Fruit fly (Drosophila melanogaster) whole organism, embryonic: ENCODE measurements around the gene CG33939.

Experiments used
- Bteb2 ChIP-seq: fragments of 200-800 bp; sonication (Bioruptor generic); optimal IDR thresholded peaks from 2 replicates; lab custom pipeline; 2016; ENCODE audit warnings: missing biosample characterization, missing genetic modification characterization
- CG10267 ChIP-seq: fragments of 200-800 bp; sonication (Bioruptor generic); optimal IDR thresholded peaks from 2 replicates; lab custom pipeline; 2018; ENCODE audit warnings: missing biosample characterization, mild to moderate bottlenecking, missing genetic modification characterization, moderate library complexity
- CG10431 ChIP-seq: fragments of 200-800 bp; sonication (Bioruptor generic); optimal IDR thresholded peaks from 3 replicates; lab custom pipeline; 2018; ENCODE audit warnings: missing biosample characterization, mild to moderate bottlenecking, missing genetic modification characterization
- CG14050 ChIP-seq: fragments of 200-800 bp; sonication (Bioruptor generic); IDR thresholded peaks from 3 replicates; pipeline ENCODE4 v1.3.6; 2022; ENCODE audit warnings: missing biosample characterization, missing genetic modification characterization
- CG15073 ChIP-seq: fragments of 200-800 bp; sonication (Bioruptor generic); optimal IDR thresholded peaks from 2 replicates; lab custom pipeline; 2016; ENCODE audit warnings: missing biosample characterization, missing genetic modification characterization
- CG15479 ChIP-seq: fragments of 200-800 bp; sonication (Bioruptor generic); optimal IDR thresholded peaks from 3 replicates; lab custom pipeline; 2019; ENCODE audit warnings: missing biosample characterization, mild to moderate bottlenecking, missing genetic modification characterization, moderate library complexity
- CG1602 ChIP-seq: fragments of 200-800 bp; sonication (Bioruptor generic); optimal IDR thresholded peaks from 3 replicates; lab custom pipeline; 2016; ENCODE audit warnings: missing biosample characterization, missing genetic modification characterization
- CG17612 ChIP-seq: fragments of 200-800 bp; sonication (Bioruptor generic); IDR thresholded peaks from 2 replicates; pipeline ENCODE4 v1.3.6; 2022; ENCODE audit warnings: missing biosample characterization, missing genetic modification characterization
- CG18011 ChIP-seq: fragments of 200-800 bp; sonication (Bioruptor generic); optimal IDR thresholded peaks from 2 replicates; lab custom pipeline; 2017; ENCODE audit warnings: missing biosample characterization, missing genetic modification characterization, mild to moderate bottlenecking, moderate library complexity, missing genotype
- CG18599 ChIP-seq: fragments of 200-800 bp; sonication (Bioruptor generic); optimal IDR thresholded peaks from 3 replicates; lab custom pipeline; 2017; ENCODE audit warnings: missing biosample characterization, missing genetic modification characterization, mild to moderate bottlenecking, moderate library complexity, missing genetic modification reagents
- CG18619 ChIP-seq: fragments of 200-800 bp; sonication (Bioruptor generic); optimal IDR thresholded peaks from 3 replicates; lab custom pipeline; 2017; ENCODE audit warnings: missing biosample characterization, mild to moderate bottlenecking, missing genetic modification characterization
- CG18764 ChIP-seq: fragments of 200-800 bp; sonication (Bioruptor generic); optimal IDR thresholded peaks from 3 replicates; lab custom pipeline; 2016; ENCODE audit warnings: missing biosample characterization, missing genetic modification characterization
- CG2889 ChIP-seq: fragments of 200-800 bp; sonication (Bioruptor generic); IDR thresholded peaks from 3 replicates; pipeline ENCODE4 v1.3.6; 2022; ENCODE audit warnings: missing biosample characterization, missing genetic modification characterization
- CG30431 ChIP-seq: fragments of 200-800 bp; sonication (Bioruptor generic); optimal IDR thresholded peaks from 2 replicates; lab custom pipeline; 2017; ENCODE audit warnings: missing biosample characterization, missing genetic modification characterization
- CG6689 ChIP-seq: fragments of 200-800 bp; sonication (Bioruptor generic); IDR thresholded peaks from 2 replicates; pipeline ENCODE4 v1.3.6; 2022; ENCODE audit warnings: missing biosample characterization, missing genetic modification characterization
- CG7556 ChIP-seq: fragments of 200-800 bp; sonication (Bioruptor generic); optimal IDR thresholded peaks from 2 replicates; lab custom pipeline; 2017; ENCODE audit warnings: missing biosample characterization, mild to moderate bottlenecking, missing genetic modification characterization
- CG8359 ChIP-seq: fragments of 200-800 bp; sonication (Bioruptor generic); optimal IDR thresholded peaks from 2 replicates; lab custom pipeline; 2017; ENCODE audit warnings: missing biosample characterization, mild to moderate bottlenecking, missing genetic modification characterization, borderline replicate concordance
- CG9797 ChIP-seq: fragments of 200-800 bp; sonication (Bioruptor generic); optimal IDR thresholded peaks from 3 replicates; lab custom pipeline; 2018; ENCODE audit warnings: missing biosample characterization, mild to moderate bottlenecking, missing genetic modification characterization
- Camta ChIP-seq: fragments of 200-800 bp; sonication (Bioruptor generic); optimal IDR thresholded peaks from 2 replicates; lab custom pipeline; 2016; ENCODE audit warnings: missing biosample characterization, missing genetic modification characterization
- Chrac-16 ChIP-seq: fragments of 200-800 bp; sonication (Bioruptor generic); optimal IDR thresholded peaks from 3 replicates; lab custom pipeline; 2016; ENCODE audit warnings: missing biosample characterization, missing genetic modification characterization
- CoRest ChIP-seq: fragments of 200-800 bp; sonication (Bioruptor generic); optimal IDR thresholded peaks from 3 replicates; lab custom pipeline; 2018; ENCODE audit warnings: missing biosample characterization, mild to moderate bottlenecking, missing genetic modification characterization, moderate library complexity
- Eip74EF ChIP-seq, 2 experiments: fragments of 200-800 bp in 1 of 2; fragments of >200 bp in 1 of 2; sonication (Bioruptor generic) in 1 of 2; optimal IDR thresholded peaks; 2 replicates each; lab custom pipeline; 2017 to 2019; ENCODE audit warnings: missing biosample characterization in 2 of 2, missing genetic modification characterization in 2 of 2, mild to moderate bottlenecking in 1 of 2, moderate library complexity in 1 of 2
- Fer1 ChIP-seq: fragments of 200-800 bp; sonication (Bioruptor generic); optimal IDR thresholded peaks from 2 replicates; lab custom pipeline; 2017; ENCODE audit warnings: missing biosample characterization, mild to moderate bottlenecking, missing genetic modification characterization
- Hr39 ChIP-seq: fragments of >200 bp; optimal IDR thresholded peaks from 2 replicates; lab custom pipeline; 2017
- Lhr ChIP-seq: fragments of 200-800 bp; sonication (Bioruptor generic); optimal IDR thresholded peaks from 3 replicates; lab custom pipeline; 2017; ENCODE audit warnings: mild to moderate bottlenecking, missing biosample characterization, missing genetic modification reagents, missing genetic modification characterization
- MBD-R2 ChIP-seq: fragments of 200-800 bp; sonication (Bioruptor generic); IDR thresholded peaks from 2 replicates; pipeline ENCODE4 v1.3.6; 2022; ENCODE audit warnings: missing biosample characterization, missing genetic modification characterization
- MTF-1 ChIP-seq: fragments of 200-800 bp; sonication (Bioruptor generic); optimal IDR thresholded peaks from 2 replicates; lab custom pipeline; 2018; ENCODE audit warnings: missing biosample characterization, mild to moderate bottlenecking, missing genetic modification characterization, borderline replicate concordance
- Meics ChIP-seq: fragments of 200-800 bp; sonication (Bioruptor generic); optimal IDR thresholded peaks from 2 replicates; lab custom pipeline; 2017; ENCODE audit warnings: missing biosample characterization, mild to moderate bottlenecking, missing genetic modification characterization
- NC2β ChIP-seq: fragments of 200-800 bp; sonication (Bioruptor generic); optimal IDR thresholded peaks from 2 replicates; lab custom pipeline; 2016; ENCODE audit warnings: missing biosample characterization, missing genetic modification characterization
- NFAT ChIP-seq: fragments of 200-800 bp; sonication (Bioruptor generic); IDR thresholded peaks from 2 replicates; pipeline ENCODE4 v1.3.6; 2022; ENCODE audit warnings: missing biosample characterization, missing genetic modification characterization
- PHDP ChIP-seq: fragments of 200-800 bp; sonication (Bioruptor generic); optimal IDR thresholded peaks from 3 replicates; lab custom pipeline; 2018; ENCODE audit warnings: missing biosample characterization, mild to moderate bottlenecking, missing genetic modification characterization, moderate library complexity
- Pdp1 ChIP-seq, 2 experiments: fragments of 200-800 bp; sonication (Bioruptor generic); optimal IDR thresholded peaks; 3 replicates each; lab custom pipeline; 2016; ENCODE audit warnings: missing biosample characterization in 2 of 2, missing genetic modification characterization in 2 of 2, mild to moderate bottlenecking in 1 of 2, moderate library complexity in 1 of 2
- ase ChIP-seq: fragments of 200-800 bp; sonication (Bioruptor generic); IDR thresholded peaks from 3 replicates; pipeline ENCODE4 v1.3.6; 2022; ENCODE audit warnings: missing biosample characterization, missing genetic modification characterization
- cato ChIP-seq: fragments of 200-800 bp; sonication (Bioruptor generic); optimal IDR thresholded peaks from 2 replicates; lab custom pipeline; 2016; ENCODE audit warnings: missing biosample characterization, missing genetic modification characterization, borderline replicate concordance
- dati ChIP-seq: fragments of 200-800 bp; sonication (Bioruptor generic); IDR thresholded peaks from 2 replicates; pipeline ENCODE4 v1.3.6; 2022; ENCODE audit warnings: missing biosample characterization, missing genetic modification characterization
- dpn ChIP-seq, 2 experiments: fragments of 200-800 bp; sonication (Bioruptor generic); optimal IDR thresholded peaks; 3 replicates each; lab custom pipeline; 2016; ENCODE audit warnings: missing biosample characterization in 2 of 2, missing genetic modification characterization in 2 of 2
- kni ChIP-seq: fragments of 200-800 bp; sonication (Bioruptor generic); optimal IDR thresholded peaks from 3 replicates; lab custom pipeline; 2017; ENCODE audit warnings: mild to moderate bottlenecking, missing biosample characterization, missing genetic modification reagents, missing genetic modification characterization
- mld ChIP-seq: fragments of 200-800 bp; sonication (Bioruptor generic); IDR thresholded peaks from 3 replicates; pipeline ENCODE4 v1.3.6; 2022; ENCODE audit warnings: missing biosample characterization, missing genetic modification characterization; ENCODE audit not compliant: partially characterized antibody
- prd ChIP-seq, 3 experiments: fragments of >200 bp in 2 of 3; fragments of 200-800 bp in 1 of 3; sonication (Bioruptor generic) in 1 of 3; optimal IDR thresholded peaks in 2 of 3; IDR thresholded peaks in 1 of 3; 2 replicates in 2 of 3; 3 replicates in 1 of 3; pipeline versions ENCODE4 v1.3.6 to Lab custom; 2017 to 2022; ENCODE audit warnings: missing biosample characterization in 1 of 3, missing genetic modification characterization in 1 of 3
- pros ChIP-seq: fragments of 200-800 bp; sonication (Bioruptor generic); optimal IDR thresholded peaks from 3 replicates; lab custom pipeline; 2019; ENCODE audit warnings: missing biosample characterization, mild to moderate bottlenecking, missing genetic modification characterization, moderate library complexity
- row ChIP-seq: fragments of 200-800 bp; sonication (Bioruptor generic); IDR thresholded peaks from 3 replicates; pipeline ENCODE4 v1.3.6; 2022; ENCODE audit warnings: missing biosample characterization, missing genetic modification characterization
- scrt ChIP-seq: fragments of 200-800 bp; sonication (Bioruptor generic); optimal IDR thresholded peaks from 2 replicates; lab custom pipeline; 2018; ENCODE audit warnings: missing biosample characterization, mild to moderate bottlenecking, missing genetic modification characterization, moderate library complexity
- slp2 ChIP-seq: fragments of 200-800 bp; sonication (Bioruptor generic); optimal IDR thresholded peaks from 2 replicates; lab custom pipeline; 2016; ENCODE audit warnings: missing biosample characterization, missing genetic modification characterization
- sna ChIP-seq: fragments of 200-800 bp; sonication (Bioruptor generic); IDR thresholded peaks from 2 replicates; pipeline ENCODE4 v1.3.6; 2022; ENCODE audit warnings: missing biosample characterization, missing genetic modification characterization; ENCODE audit not compliant: partially characterized antibody
- sr ChIP-seq: fragments of 200-800 bp; sonication (Bioruptor generic); IDR thresholded peaks from 3 replicates; pipeline ENCODE4 v1.3.6; 2022; ENCODE audit warnings: missing biosample characterization, missing genetic modification characterization
- tio ChIP-seq: fragments of 200-800 bp; sonication (Bioruptor generic); optimal IDR thresholded peaks from 2 replicates; lab custom pipeline; 2017; ENCODE audit warnings: missing biosample characterization, missing genetic modification characterization, inconsistent platforms
- ttk ChIP-seq: fragments of 200-800 bp; sonication (Bioruptor generic); IDR thresholded peaks from 2 replicates; pipeline ENCODE4 v2.1.2; 2022; ENCODE audit warnings: missing biosample characterization, missing genetic modification characterization
- zen ChIP-seq: fragments of 200-800 bp; sonication (Bioruptor generic); optimal IDR thresholded peaks from 3 replicates; lab custom pipeline; 2018; ENCODE audit warnings: missing biosample characterization, mild to moderate bottlenecking, missing genetic modification characterization, moderate library complexity

The CG33939 gene

DNA sequence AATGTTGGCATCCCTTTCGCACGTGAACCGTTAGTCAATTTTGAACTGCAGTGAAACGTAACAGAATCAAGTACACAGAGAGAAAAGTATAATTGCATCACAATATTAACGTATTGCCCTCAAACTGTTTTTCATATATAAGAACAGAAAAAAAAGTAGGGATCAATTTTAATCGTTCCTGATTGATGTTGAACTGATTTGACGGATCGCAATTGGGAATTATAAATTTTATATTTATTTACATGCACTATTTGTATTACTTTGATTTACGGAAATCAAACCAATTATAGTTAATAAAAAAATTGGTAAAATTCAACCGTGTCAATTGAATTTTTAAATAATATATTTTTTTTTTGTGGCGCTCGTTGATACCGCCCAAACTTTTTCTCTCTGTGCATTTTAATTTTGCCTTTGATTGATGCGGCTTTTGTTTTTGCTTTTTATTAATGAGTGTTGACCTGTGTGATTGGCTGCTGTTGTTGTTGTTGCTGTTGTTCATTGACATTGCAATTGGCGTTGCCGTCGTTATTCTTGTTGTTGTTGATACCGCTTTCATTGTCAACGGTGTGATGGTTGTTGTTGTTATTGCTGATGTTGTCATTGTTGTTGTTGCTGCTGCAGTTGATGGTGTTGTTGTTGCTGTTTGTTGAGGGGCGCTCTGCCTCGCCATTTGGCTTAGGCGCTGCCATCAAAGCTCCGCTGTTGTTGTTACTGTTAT, 22.0 kb downstream of the CG33939 start (continued):
- TF ChIP-seq Lhr (no peak), cato (GFP tag; lab: Kevin White, UChicago) (no peak), CG6689 (GFP tag; lab: Robert Waterston, UW) (peak; percentile 59), CoRest (tag; lab: Kevin White, UChicago) (peak; percentile 71), tio (GFP tag; lab: Kevin White, UChicago) (peak; percentile 70), MTF-1 (GFP tag; lab: Kevin White, UChicago) (no peak), CG8359 (GFP tag; lab: Kevin White, UChicago) (no peak), CG17612 (GFP tag; lab: Robert Waterston, UW) (no peak), CG10431 (GFP tag; lab: Kevin White, UChicago) (no peak), scrt (GFP tag; lab: Kevin White, UChicago) (no peak), CG18619 (GFP tag; lab: Kevin White, UChicago) (peak; percentile 25), ttk (GFP tag; lab: Robert Waterston, UW) (peak; percentile 29; the same call in 1 of the 2 replicates), Camta (GFP tag; lab: Kevin White, UChicago) (peak; percentile 6), prd (optimal IDR thresholded peaks at IDR 0.05; lab: Kevin White, UChicago) (no peak), prd (GFP tag; IDR thresholded peaks at IDR 0.05; lab: Robert Waterston, UW) (peak; percentile 72; the same call in 2 of the 3 replicates), sna (GFP tag; lab: Robert Waterston, UW) (no peak), CG18011 (GFP tag; lab: Kevin White, UChicago) (no peak), NC2β (no peak), zen (tag; lab: Kevin White, UChicago) (peak; percentile 62), MBD-R2 (GFP tag; lab: Robert Waterston, UW) (no peak), Fer1 (peak; percentile 22), CG15479 (GFP tag; lab: Kevin White, UChicago) (no peak), Meics (peak; percentile 60), CG18764 (GFP tag; lab: Kevin White, UChicago) (peak; percentile 18), CG2889 (0 out of 3 replicates have a peak, but pooled peaks have one; percentile 10), CG15073 (GFP tag; lab: Kevin White, UChicago) (no peak), CG1602 (GFP tag; lab: Kevin White, UChicago) (peak; percentile 56), dpn (GFP tag; optimal IDR thresholded peaks at IDR 0.05; lab: Kevin White, UChicago) (peak in 1 of 2 experiments; percentile 54), Hr39 (no peak), Bteb2 (GFP tag; lab: Kevin White, UChicago) (peak; percentile 38), row (peak; percentile 61), ase (GFP tag; lab: Robert Waterston, UW) (0 out of 3 replicates have a peak, but pooled peaks have one; percentile 48), PHDP (peak; percentile 57), CG18599 (peak; percentile 34), mld (GFP tag; lab: Robert Waterston, UW) (no peak), Chrac-16 (GFP tag; lab: Kevin White, UChicago) (peak; percentile 37), Pdp1 (GFP tag; optimal IDR thresholded peaks at IDR 0.05; lab: Kevin White, UChicago) (peak in 1 of 2 experiments; percentile 16), CG30431 (GFP tag; lab: Kevin White, UChicago) (peak; percentile 43), sr (GFP tag; lab: Robert Waterston, UW) (no peak), CG14050 (peak; percentile 36; the same call in 1 of the 3 replicates), pros (GFP tag; lab: Kevin White, UChicago) (no peak), dati (GFP tag; lab: Robert Waterston, UW) (no peak), CG7556 (peak; percentile 57), kni (GFP tag; lab: Kevin White, UChicago) (no peak), slp2 (GFP tag; lab: Kevin White, UChicago) (no peak), NFAT (GFP tag; lab: Robert Waterston, UW) (no peak), CG9797 (no peak), CG10267 (peak; percentile 52), Eip74EF (GFP tag; optimal IDR thresholded peaks at IDR 0.05; lab: Kevin White, UChicago) (no peak)
